Fruit fly (Drosophila melanogaster) ovary, adult (tissue): ENCODE results near the gene S-Lap1.

ENCODE experiments used
- CG17801 ChIP-seq: fragments of 200-800 bp; optimal IDR thresholded peaks from 2 replicates; lab custom pipeline; 2019; ENCODE audit warnings: missing biosample characterization, mild to moderate bottlenecking, missing genetic modification characterization, moderate library complexity; ENCODE audit not compliant: partially characterized antibody

The S-Lap1 gene

dm6 chr3L:8616935-8617334 lies at the start of gene S-Lap1:
TSS of gene S-Lap1 (plus strand) at chr3L:8617235.
- no peak for TF ChIP-seq CG17801 (GFP tag; lab: Kevin White, UChicago)

- no peak for TF ChIP-seq CG17801 (GFP tag; lab: Kevin White, UChicago)
Observed at dm6 chr3L:8575844-8576842, 40.9 kb upstream of the S-Lap1 start, which contains the start of the genes CG6638 and CG43078. TSS of gene CG6638 (minus strand) at chr3L:8576078. TSS of gene CG43078 (plus strand) at chr3L:8576808.

- TF ChIP-seq CG17801 (GFP tag; lab: Kevin White, UChicago), result no peak
Observed at dm6 chr3L:8578470-8578869, 38.6 kb upstream of the S-Lap1 start.

dm6 chr3L:8579513-8579912 lies 37.5 kb upstream of the S-Lap1 start:
- no peak for TF ChIP-seq CG17801 (GFP tag; lab: Kevin White, UChicago)

DNA sequence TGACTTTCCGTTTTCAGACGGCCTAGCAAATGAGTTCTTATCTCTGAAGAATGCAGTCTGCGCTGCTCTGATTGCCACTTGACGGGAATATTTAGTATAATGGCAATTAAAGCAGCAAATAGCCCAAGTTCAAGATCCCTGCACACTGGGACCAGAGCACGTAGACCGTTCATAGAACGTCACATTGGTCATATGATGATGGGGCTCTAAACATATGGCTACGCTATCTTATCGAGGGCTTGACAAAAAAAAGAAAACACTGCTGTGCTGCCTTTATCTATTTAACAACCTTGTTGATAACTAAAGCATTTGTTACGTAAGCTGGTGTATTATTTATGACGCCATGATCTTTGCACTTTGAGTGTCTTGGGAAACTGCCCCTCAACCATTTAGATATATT lies 36.3 kb upstream of the S-Lap1 start:
- no peak for TF ChIP-seq CG17801 (GFP tag; lab: Kevin White, UChicago)

- no peak for TF ChIP-seq CG17801 (GFP tag; lab: Kevin White, UChicago)
Observed at dm6 chr3L:8582105-8582707, 34.8 kb upstream of the S-Lap1 start.

dm6 chr3L:8584086-8584485 lies 32.9 kb upstream of the S-Lap1 start:
- no peak for TF ChIP-seq CG17801 (GFP tag; lab: Kevin White, UChicago)

DNA sequence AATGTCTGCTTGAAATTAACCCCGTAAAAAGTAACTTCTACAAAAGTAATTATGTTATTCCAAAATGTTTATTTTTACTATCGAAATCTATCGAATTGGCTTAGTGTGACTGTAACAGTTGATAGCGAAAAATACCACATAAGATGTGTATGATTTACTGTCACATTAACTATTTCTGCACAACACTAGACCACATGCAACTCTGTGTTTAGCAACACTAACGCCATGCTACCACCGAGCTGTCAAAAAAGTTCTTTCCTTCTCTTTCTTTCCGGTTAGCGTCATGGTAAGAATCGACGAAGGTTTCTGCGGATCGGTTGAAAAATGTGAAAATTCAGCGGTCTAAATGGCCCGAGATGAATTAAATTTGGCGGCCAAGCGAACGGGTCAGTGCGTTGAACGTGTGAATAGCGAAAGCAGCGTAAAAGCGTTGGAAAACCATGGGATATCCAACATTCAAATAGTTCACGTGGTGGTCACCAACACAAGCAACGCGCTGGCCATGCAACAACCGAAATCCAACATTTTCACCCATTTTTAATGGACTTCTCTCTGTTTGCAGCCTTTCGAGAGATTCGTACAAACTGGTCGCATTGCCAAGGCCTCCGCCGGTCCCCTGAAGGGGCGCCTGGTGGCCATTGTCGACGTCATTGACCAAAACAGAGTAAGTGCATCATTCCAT lies 16.1 kb upstream of the S-Lap1 start, which contains the start of the genes Nelf-E and RpL14:
Gene Nelf-E, minus strand, starts transcription at position 128 of the 682 bp plus-strand sequence.
Gene RpL14, plus strand, starts transcription at position 255 of the 682 bp plus-strand sequence.
- TF ChIP-seq CG17801 (GFP tag; lab: Kevin White, UChicago), result peak; percentile 94

- no peak for TF ChIP-seq CG17801 (GFP tag; lab: Kevin White, UChicago)
Observed at dm6 chr3L:8603880-8604692, 12.9 kb upstream of the S-Lap1 start, which contains the start of the genes CG5989 and CG6282. TSS of gene CG5989 (minus strand) at chr3L:8604149. TSS of gene CG6282 (plus strand) at chr3L:8604657.

- TF ChIP-seq CG17801 (GFP tag; lab: Kevin White, UChicago), result no peak
Observed at dm6 chr3L:8607449-8607848, 9.6 kb upstream of the S-Lap1 start.

DNA sequence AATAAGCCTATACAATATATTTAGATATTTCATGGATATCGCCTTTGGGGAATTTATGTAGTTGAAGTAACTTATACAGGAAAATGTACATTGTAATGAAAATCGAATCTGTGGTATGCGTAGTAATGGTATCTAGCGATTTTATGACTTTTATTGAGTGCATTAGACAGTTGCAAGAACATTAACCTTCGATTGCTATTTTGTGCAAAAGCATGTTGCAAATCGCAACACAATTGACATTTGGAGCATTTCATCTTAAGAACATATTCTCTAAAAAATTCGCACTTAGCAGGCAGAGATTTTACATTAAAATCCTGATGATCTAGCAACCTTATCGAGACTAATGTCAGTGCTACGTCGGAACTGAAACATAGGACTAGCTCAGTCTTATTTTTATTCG lies 2.6 kb downstream of the S-Lap1 start, which contains the start of gene S-Lap2:
Gene S-Lap2, plus strand, starts transcription at position 301 of the 400 bp plus-strand sequence.
- no peak for TF ChIP-seq CG17801 (GFP tag; lab: Kevin White, UChicago)

dm6 chr3L:8621465-8621864 lies 4.4 kb downstream of the S-Lap1 start:
- no peak for TF ChIP-seq CG17801 (GFP tag; lab: Kevin White, UChicago)

- no peak for TF ChIP-seq CG17801 (GFP tag; lab: Kevin White, UChicago)
Observed at dm6 chr3L:8623702-8624421, 6.8 kb downstream of the S-Lap1 start, which contains the start of the genes GAPsec and Zasp66. TSS of gene GAPsec (minus strand) at chr3L:8623901. TSS of gene Zasp66 (plus strand) at chr3L:8624371.
